Worm (Caenorhabditis elegans): Measurements from ENCODE around the gene srlf-31.

The srlf-31 gene

ce11 chrIV:11916907-11917306 is 6.1 kb downstream of the srlf-31 start, which contains the start of gene ZK822.10:
Gene ZK822.10, plus strand, starts transcription at chrIV:11917137.
- no peak for TF ChIP-seq snpc-4 (tag; optimal IDR thresholded peaks at IDR 0.05)
- TF ChIP-seq sma-3 (GFP tag; optimal IDR thresholded peaks at IDR 0.05): no peak
- no peak for TF ChIP-seq nhr-10 (tag; optimal IDR thresholded peaks at IDR 0.05)
- TF ChIP-seq blmp-1 (tag; optimal IDR thresholded peaks at IDR 0.05; ENCODE audit: insufficient read depth): no peak
- no peak for TF ChIP-seq aly-2 (tag; optimal IDR thresholded peaks at IDR 0.05)
- TF ChIP-seq nhr-6 (tag; optimal IDR thresholded peaks at IDR 0.05): no peak
- TF ChIP-seq alr-1 (tag; optimal IDR thresholded peaks at IDR 0.05): no peak
- TF ChIP-seq mbf-1 (tag; optimal IDR thresholded peaks at IDR 0.05): no peak
- no peak for TF ChIP-seq nhr-21 (tag; optimal IDR thresholded peaks at IDR 0.05)
- TF ChIP-seq unc-62 (GFP tag; optimal IDR thresholded peaks at IDR 0.05): no peak
- TF ChIP-seq lin-13 (GFP tag; optimal IDR thresholded peaks at IDR 0.05): no peak
- no peak for TF ChIP-seq nhr-11 (tag; optimal IDR thresholded peaks at IDR 0.05)
- TF ChIP-seq R02D3.7 (tag; optimal IDR thresholded peaks at IDR 0.05): no peak
- TF ChIP-seq unc-55 (GFP tag; optimal IDR thresholded peaks at IDR 0.05): no peak
- no peak for TF ChIP-seq ceh-16 (tag; optimal IDR thresholded peaks at IDR 0.05)
- TF ChIP-seq nhr-25 (tag; optimal IDR thresholded peaks at IDR 0.05): no peak
- no peak for TF ChIP-seq unc-39 (tag; optimal IDR thresholded peaks at IDR 0.05)
- TF ChIP-seq F13H6.1 (tag; optimal IDR thresholded peaks at IDR 0.05): peak; percentile 49
- no peak for TF ChIP-seq ztf-11 (tag; optimal IDR thresholded peaks at IDR 0.05)
- peak; percentile 12 for TF ChIP-seq fos-1 (tag; optimal IDR thresholded peaks at IDR 0.05)
- no peak for TF ChIP-seq ztf-1 (GFP tag; conservative IDR thresholded peaks at IDR 0.05)
- TF ChIP-seq egl-27 (tag; optimal IDR thresholded peaks at IDR 0.05): no peak
- TF ChIP-seq ama-1 (optimal IDR thresholded peaks at IDR 0.05): no peak
- TF ChIP-seq sma-9 (GFP tag; optimal IDR thresholded peaks at IDR 0.05): peak; percentile 35
- no peak for TF ChIP-seq sma-9 (tag; optimal IDR thresholded peaks at IDR 0.05)
- no peak for TF ChIP-seq lin-11 (tag; optimal IDR thresholded peaks at IDR 0.05)
- no peak for TF ChIP-seq nhr-77 (tag; optimal IDR thresholded peaks at IDR 0.05)
- no peak for TF ChIP-seq dmd-4 (tag; optimal IDR thresholded peaks at IDR 0.05)
- peak; percentile 9 for TF ChIP-seq nhr-129 (tag; optimal IDR thresholded peaks at IDR 0.05)

- TF ChIP-seq fos-1 (tag; optimal IDR thresholded peaks at IDR 0.05): peak; percentile 11
- no peak for TF ChIP-seq F13H6.1 (tag; optimal IDR thresholded peaks at IDR 0.05)
- TF ChIP-seq dmd-4 (tag; optimal IDR thresholded peaks at IDR 0.05): no peak
- peak; percentile 31 for TF ChIP-seq sma-9 (GFP tag; optimal IDR thresholded peaks at IDR 0.05)
- peak; percentile 14 for TF ChIP-seq sma-9 (tag; optimal IDR thresholded peaks at IDR 0.05)
- TF ChIP-seq unc-62 (GFP tag; optimal IDR thresholded peaks at IDR 0.05): no peak
- no peak for TF ChIP-seq mab-5 (tag; optimal IDR thresholded peaks at IDR 0.05)
- TF ChIP-seq ceh-16 (tag; optimal IDR thresholded peaks at IDR 0.05): no peak
- peak in 1 of 2 experiments; percentile 2 for TF ChIP-seq mdl-1 (tag; optimal IDR thresholded peaks at IDR 0.05)
- TF ChIP-seq lin-11 (tag; optimal IDR thresholded peaks at IDR 0.05): no peak
- TF ChIP-seq nhr-21 (tag; optimal IDR thresholded peaks at IDR 0.05): peak; percentile 31
- TF ChIP-seq crh-2 (tag; optimal IDR thresholded peaks at IDR 0.05): peak; percentile 3
Measured at ce11 chrIV:11915768-11916453, 7.1 kb downstream of the srlf-31 start, which contains the start of gene ZK822.9. Gene ZK822.9, plus strand, starts transcription at chrIV:11915947.

DNA sequence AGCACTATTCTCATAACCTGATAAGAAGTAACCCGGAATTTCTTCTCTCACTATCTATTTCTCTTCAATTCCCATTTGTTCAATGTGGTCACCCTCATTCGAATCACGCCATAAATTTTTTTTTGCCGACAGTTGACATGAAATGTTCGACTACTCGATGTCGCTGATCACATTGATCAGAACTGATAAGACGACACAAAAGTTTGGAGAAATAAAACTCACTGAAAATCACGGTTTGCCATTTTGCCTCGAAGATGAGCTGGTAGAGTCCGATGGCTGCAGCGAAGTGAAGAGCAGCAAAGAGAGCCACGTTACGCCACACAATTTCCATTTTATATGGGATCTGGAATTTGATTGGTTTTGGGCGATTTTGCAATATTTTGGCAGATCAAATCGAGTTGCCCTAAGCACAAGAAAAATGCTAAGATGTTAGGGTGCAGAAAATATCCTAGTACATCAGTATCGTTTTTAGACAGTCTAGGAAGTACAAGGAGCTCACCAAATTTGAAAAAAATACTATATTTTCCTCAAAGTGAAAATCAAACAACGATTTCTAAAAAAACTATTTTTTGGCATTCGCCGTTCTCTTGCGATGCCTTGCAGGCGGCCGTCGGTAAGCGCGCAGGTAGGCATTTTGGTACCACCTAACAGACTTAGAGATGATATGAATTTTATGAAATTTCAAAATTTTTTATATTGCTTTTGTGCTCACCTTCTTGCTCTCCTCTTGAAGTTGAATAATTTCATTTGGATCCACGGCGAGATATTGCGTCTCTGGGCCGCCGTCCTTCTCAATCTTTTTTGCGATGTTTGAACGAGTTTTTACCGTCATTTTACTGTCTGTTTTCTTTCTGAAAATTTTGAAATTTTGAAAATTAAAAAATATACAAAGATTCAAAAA is 7.9 kb downstream of the srlf-31 start, which contains the start of gene fat-6:
Gene fat-6 (minus strand): TSS at position 851 of the 901 bp plus-strand sequence.
- TF ChIP-seq crh-2 (tag; optimal IDR thresholded peaks at IDR 0.05) (peak; percentile 45), Y55F3AM.14 (GFP tag; optimal IDR thresholded peaks at IDR 0.05) (no peak), F13H6.1 (tag; optimal IDR thresholded peaks at IDR 0.05) (peak; percentile 17), alr-1 (tag; optimal IDR thresholded peaks at IDR 0.05) (no peak), blmp-1 (tag; optimal IDR thresholded peaks at IDR 0.05; ENCODE audit: insufficient read depth) (no peak), elt-1 (tag; optimal IDR thresholded peaks at IDR 0.05) (no peak), snpc-4 (tag; optimal IDR thresholded peaks at IDR 0.05) (no peak), fos-1 (tag; optimal IDR thresholded peaks at IDR 0.05) (peak; percentile 65), lsy-2 (tag; optimal IDR thresholded peaks at IDR 0.05) (peak in 1 of 2 experiments; percentile 14), gmeb-1 (tag; optimal IDR thresholded peaks at IDR 0.05) (peak; percentile 24), lin-11 (tag; optimal IDR thresholded peaks at IDR 0.05) (no peak), nhr-21 (tag; optimal IDR thresholded peaks at IDR 0.05) (peak; percentile 53), unc-62 (GFP tag; optimal IDR thresholded peaks at IDR 0.05) (no peak), nhr-11 (tag; optimal IDR thresholded peaks at IDR 0.05) (no peak), sma-3 (GFP tag; optimal IDR thresholded peaks at IDR 0.05) (peak; percentile 36), nhr-25 (tag; optimal IDR thresholded peaks at IDR 0.05) (peak; percentile 3), sma-9 (GFP tag; optimal IDR thresholded peaks at IDR 0.05) (peak; percentile 72), sma-9 (tag; optimal IDR thresholded peaks at IDR 0.05) (no peak), nhr-23 (tag; optimal IDR thresholded peaks at IDR 0.05) (no peak)

Measured in whole organism, L2 larva.